Worm (Caenorhabditis elegans) whole organism, late embryonic: Measurements from ENCODE around the gene clec-67.

Experiments used
- K09A11.1 ChIP-seq: sonication (generic microtip); optimal IDR thresholded peaks from 2 replicates; lab custom pipeline; 2017; ENCODE audit warnings: antibody characterized with exemption, mild to moderate bottlenecking, missing genetic modification characterization, missing compliant biosample characterization; ENCODE audit not compliant: insufficient read depth
- Y22D7AL.16 ChIP-seq: sonication (generic microtip); optimal IDR thresholded peaks from 2 replicates; lab custom pipeline; 2016; ENCODE audit warnings: missing genetic modification characterization, missing compliant biosample characterization
- ahr-1 ChIP-seq: sonication (generic microtip); optimal IDR thresholded peaks from 2 replicates; lab custom pipeline; 2016; ENCODE audit warnings: missing genetic modification characterization, missing compliant biosample characterization
- ama-1 ChIP-seq: fragments of 150-350 bp; optimal IDR thresholded peaks from 2 replicates; lab custom pipeline; 2014
- ceh-14 ChIP-seq: sonication (generic microtip); optimal IDR thresholded peaks from 2 replicates; lab custom pipeline; 2016; ENCODE audit warnings: missing genotype, missing genetic modification characterization, missing compliant biosample characterization
- ceh-19 ChIP-seq: fragments of 200-800 bp; sonication (Bioruptor generic); optimal IDR thresholded peaks from 2 replicates; lab custom pipeline; 2018; ENCODE audit warnings: mild to moderate bottlenecking, missing genetic modification characterization, missing compliant biosample characterization
- ceh-2 ChIP-seq: sonication (generic microtip); optimal IDR thresholded peaks from 2 replicates; lab custom pipeline; 2016; ENCODE audit warnings: missing genotype, missing genetic modification characterization, missing compliant biosample characterization
- ceh-30 ChIP-seq: fragments of 150-350 bp; optimal IDR thresholded peaks from 2 replicates; lab custom pipeline; 2014; ENCODE audit warnings: missing biosample characterization, missing genetic modification characterization
- ceh-31 ChIP-seq: sonication (generic microtip); optimal IDR thresholded peaks from 2 replicates; lab custom pipeline; 2016; ENCODE audit warnings: missing genetic modification characterization, missing compliant biosample characterization
- ceh-48 ChIP-seq: sonication (generic microtip); optimal IDR thresholded peaks from 2 replicates; lab custom pipeline; 2016; ENCODE audit warnings: missing genetic modification characterization, inconsistent platforms, missing compliant biosample characterization
- dmd-4 ChIP-seq: sonication (generic microtip); optimal IDR thresholded peaks from 2 replicates; lab custom pipeline; 2016; ENCODE audit warnings: borderline replicate concordance, missing genetic modification characterization, missing compliant biosample characterization
- elt-2 ChIP-seq: sonication (generic microtip); optimal IDR thresholded peaks from 2 replicates; lab custom pipeline; 2016; ENCODE audit warnings: missing genetic modification reagents, missing genetic modification characterization, missing compliant biosample characterization
- elt-4 ChIP-seq: sonication (generic microtip); optimal IDR thresholded peaks from 2 replicates; lab custom pipeline; 2016; ENCODE audit warnings: missing genetic modification characterization, missing compliant biosample characterization
- eyg-1 ChIP-seq: sonication (generic microtip); optimal IDR thresholded peaks from 2 replicates; lab custom pipeline; 2016; ENCODE audit warnings: missing genotype, missing genetic modification characterization, missing compliant biosample characterization
- fax-1 ChIP-seq: sonication (generic microtip); optimal IDR thresholded peaks from 2 replicates; lab custom pipeline; 2016; ENCODE audit warnings: missing genotype, missing genetic modification characterization, missing compliant biosample characterization
- fkh-6 ChIP-seq: sonication (generic microtip); optimal IDR thresholded peaks from 2 replicates; lab custom pipeline; 2016; ENCODE audit warnings: missing genetic modification characterization, missing compliant biosample characterization
- gmeb-2 ChIP-seq: sonication (generic microtip); optimal IDR thresholded peaks from 2 replicates; lab custom pipeline; 2016; ENCODE audit warnings: missing genetic modification characterization, inconsistent platforms, missing compliant biosample characterization
- hlh-13 ChIP-seq: fragments of 200-800 bp; sonication (Bioruptor generic); optimal IDR thresholded peaks from 2 replicates; lab custom pipeline; 2018; ENCODE audit warnings: mild to moderate bottlenecking, missing genetic modification characterization, missing compliant biosample characterization
- hlh-8 ChIP-seq: sonication (generic microtip); optimal IDR thresholded peaks from 2 replicates; lab custom pipeline; 2016; ENCODE audit warnings: missing genotype, missing genetic modification characterization, missing compliant biosample characterization
- lin-11 ChIP-seq: fragments of 200-800 bp; sonication (Bioruptor generic); optimal IDR thresholded peaks from 2 replicates; lab custom pipeline; 2018; ENCODE audit warnings: mild to moderate bottlenecking, missing genetic modification characterization, missing compliant biosample characterization
- nfya-1 ChIP-seq: sonication (generic microtip); optimal IDR thresholded peaks from 2 replicates; lab custom pipeline; 2017; ENCODE audit warnings: missing genetic modification characterization, mild to moderate bottlenecking, missing compliant biosample characterization, antibody characterized with exemption, moderate library complexity
- nhr-232 ChIP-seq: sonication (generic microtip); optimal IDR thresholded peaks from 2 replicates; lab custom pipeline; 2016; ENCODE audit warnings: missing genetic modification characterization, missing compliant biosample characterization
- pag-3 ChIP-seq: sonication (generic microtip); optimal IDR thresholded peaks from 2 replicates; lab custom pipeline; 2016; ENCODE audit warnings: missing compliant biosample characterization, missing genetic modification characterization, borderline replicate concordance
- pax-1 ChIP-seq: fragments of 150-350 bp; optimal IDR thresholded peaks from 2 replicates; lab custom pipeline; 2014; ENCODE audit warnings: missing biosample characterization, missing genetic modification characterization
- pha-4 ChIP-seq: fragments of 150-350 bp; optimal IDR thresholded peaks from 2 replicates; lab custom pipeline; 2018; ENCODE audit warnings: missing biosample characterization, missing genetic modification reagents, missing genetic modification characterization
- pqm-1 ChIP-seq: sonication (generic microtip); optimal IDR thresholded peaks from 2 replicates; lab custom pipeline; 2016; ENCODE audit warnings: missing genetic modification characterization, missing compliant biosample characterization
- sox-2 ChIP-seq: fragments of 200-800 bp; sonication (Bioruptor generic); IDR thresholded peaks from 2 replicates; pipeline ENCODE4 v1.3.6; 2022; ENCODE audit warnings: missing genetic modification reagents, missing genetic modification characterization, missing compliant biosample characterization
- sox-4 ChIP-seq: sonication (generic microtip); optimal IDR thresholded peaks from 2 replicates; lab custom pipeline; 2017; ENCODE audit warnings: mild to moderate bottlenecking, missing genetic modification characterization, inconsistent platforms, missing compliant biosample characterization
- syd-9 ChIP-seq: sonication (generic microtip); optimal IDR thresholded peaks from 2 replicates; lab custom pipeline; 2016; ENCODE audit warnings: mild to moderate bottlenecking, missing genetic modification characterization, moderate library complexity, missing compliant biosample characterization
- tbx-2 ChIP-seq: sonication (generic microtip); optimal IDR thresholded peaks from 2 replicates; lab custom pipeline; 2016; ENCODE audit warnings: missing genetic modification characterization, missing compliant biosample characterization
- unc-42 ChIP-seq: sonication (generic microtip); optimal IDR thresholded peaks from 2 replicates; lab custom pipeline; 2016; ENCODE audit warnings: missing genotype, missing genetic modification characterization, missing compliant biosample characterization
- unc-55 ChIP-seq: sonication (generic microtip); optimal IDR thresholded peaks from 2 replicates; lab custom pipeline; 2017; ENCODE audit warnings: missing biosample characterization, missing genetic modification reagents, missing genetic modification characterization
- zip-5 ChIP-seq: sonication (generic microtip); optimal IDR thresholded peaks from 2 replicates; lab custom pipeline; 2016; ENCODE audit warnings: missing genetic modification characterization, missing compliant biosample characterization
- ztf-16 ChIP-seq: sonication (generic microtip); optimal IDR thresholded peaks from 2 replicates; lab custom pipeline; 2017; ENCODE audit warnings: missing genetic modification characterization, missing compliant biosample characterization

Gene clec-67

DNA sequence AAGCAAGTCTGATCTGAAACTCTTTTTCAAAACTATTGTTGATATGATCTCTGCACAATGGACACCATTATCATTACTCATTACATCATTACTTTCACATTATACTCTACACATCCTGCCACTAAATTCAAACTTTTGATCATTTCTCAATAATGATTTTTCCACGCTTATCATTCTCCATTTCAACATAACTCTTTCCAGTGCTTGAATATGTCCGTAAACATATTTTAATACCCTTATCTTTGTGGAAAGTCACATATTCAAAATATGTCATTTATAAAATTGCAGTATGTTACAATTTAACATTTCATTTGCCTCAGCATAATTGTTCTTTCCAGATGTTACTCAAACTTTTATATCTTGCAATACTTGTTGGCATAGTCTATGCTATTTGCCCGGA lies 38.4 kb downstream of the clec-67 start, which contains the start of gene clec-75:
Gene clec-75 (plus strand): TSS at position 339 of the 400 bp plus-strand sequence.
- TF ChIP-seq ahr-1 (no peak), elt-4 (tag; lab: Kevin White, UChicago) (no peak), ceh-48 (tag; lab: Kevin White, UChicago) (no peak), pax-1 (tag; lab: Kevin White, UChicago) (no peak)

DNA sequence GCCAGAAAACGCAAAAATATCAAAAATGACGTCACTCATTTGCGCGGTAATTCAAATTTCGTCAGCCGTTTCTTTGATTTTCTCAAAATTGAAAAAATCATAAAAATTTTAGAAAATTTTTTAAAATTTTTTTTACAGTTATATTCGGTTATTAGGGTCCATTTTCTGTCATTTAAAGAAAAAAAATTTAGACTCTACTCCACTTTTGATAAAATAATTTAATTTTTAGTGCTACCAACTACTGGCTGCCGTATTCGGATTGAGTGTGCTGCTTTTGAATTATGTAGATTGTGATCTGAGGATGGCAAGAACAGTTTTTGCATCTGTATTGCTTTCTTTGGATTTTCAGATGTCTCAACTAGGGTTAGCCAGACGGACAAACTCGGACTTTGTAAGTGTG lies 40.6 kb downstream of the clec-67 start, which contains the start of gene Y46C8AM.1:
Gene Y46C8AM.1 (plus strand): TSS at position 301 of the 400 bp plus-strand sequence.
- TF ChIP-seq nhr-232 (tag; lab: Kevin White, UChicago) (no peak), unc-42 (no peak), pqm-1 (tag; lab: Kevin White, UChicago) (no peak), ahr-1 (no peak), pha-4 (tag; lab: Kevin White, UChicago) (no peak), ceh-30 (no peak), unc-55 (GFP tag; lab: Kevin White, UChicago) (no peak), elt-4 (tag; lab: Kevin White, UChicago) (no peak)
- TF ChIP-seq, all 69 proteins: peak for 0

DNA sequence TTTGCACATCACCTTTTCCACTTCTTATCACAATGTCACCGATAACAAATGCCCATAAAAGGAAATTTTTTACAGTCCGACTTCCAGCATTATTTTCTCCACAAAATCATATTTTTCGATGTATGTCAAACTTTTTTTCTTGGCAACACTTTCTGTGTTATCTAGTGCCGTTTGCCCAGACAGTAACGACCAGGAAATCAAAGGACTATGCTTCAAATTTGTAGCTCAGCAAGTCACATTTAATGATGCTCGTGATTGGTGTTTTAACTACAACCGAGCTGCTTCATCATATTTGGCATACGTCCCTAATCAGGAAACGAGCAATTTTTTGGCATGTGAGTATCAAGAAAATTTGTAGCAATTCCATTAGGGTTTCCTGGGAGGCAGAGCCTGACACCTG lies 41.5 kb downstream of the clec-67 start:
- TF ChIP-seq eyg-1 = no peak
- no peak for TF ChIP-seq lin-11 (tag; lab: Kevin White, UChicago)
- TF ChIP-seq ceh-19 (GFP tag; lab: Kevin White, UChicago) = no peak
- no peak for TF ChIP-seq Y22D7AL.16 (tag; lab: Kevin White, UChicago)
- TF ChIP-seq hlh-8 (tag; lab: Kevin White, UChicago) = no peak
- TF ChIP-seq elt-2 (tag; lab: Kevin White, UChicago) = no peak
- TF ChIP-seq unc-42 = no peak
- no peak for TF ChIP-seq hlh-13 (GFP tag; lab: Kevin White, UChicago)
- TF ChIP-seq dmd-4 = no peak
- TF ChIP-seq ceh-2 (tag; lab: Kevin White, UChicago) = no peak
- no peak for TF ChIP-seq sox-2 (GFP tag; lab: Robert Waterston, UW)
- TF ChIP-seq syd-9 (tag; lab: Kevin White, UChicago) = no peak
- TF ChIP-seq tbx-2 (tag; lab: Kevin White, UChicago) = no peak
- TF ChIP-seq ama-1 = no peak
- no peak for TF ChIP-seq nfya-1 (tag; lab: Kevin White, UChicago)

DNA sequence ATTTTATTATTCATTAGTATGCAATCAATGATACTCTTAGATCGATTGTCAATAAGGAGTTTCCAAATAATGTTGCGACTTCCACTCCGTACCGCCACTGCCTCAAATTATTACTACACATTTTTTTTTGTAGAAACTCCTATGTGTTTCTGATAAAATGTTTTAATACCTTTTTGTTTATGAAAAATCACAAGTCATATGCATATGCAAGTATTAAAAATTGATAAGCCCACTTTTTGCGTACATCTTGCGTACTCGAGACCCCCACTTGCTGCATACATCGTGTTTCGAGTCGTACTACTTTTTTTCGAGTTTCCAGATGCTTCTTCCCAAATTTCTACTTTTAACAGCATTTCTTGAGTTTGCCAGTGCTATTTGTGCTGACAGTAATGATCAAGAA lies 43.0 kb downstream of the clec-67 start, which contains the start of gene clec-76:
Gene clec-76 (plus strand): TSS at position 234 of the 400 bp plus-strand sequence.
- no peak for TF ChIP-seq K09A11.1 (tag; lab: Kevin White, UChicago)
- TF ChIP-seq unc-55 (GFP tag; lab: Kevin White, UChicago) = no peak
- TF ChIP-seq ceh-14 (tag; lab: Kevin White, UChicago) = no peak
- TF ChIP-seq ceh-2 (tag; lab: Kevin White, UChicago) = no peak
- TF ChIP-seq fkh-6 = no peak
- TF ChIP-seq nfya-1 (tag; lab: Kevin White, UChicago) = no peak
- no peak for TF ChIP-seq sox-4 (tag; lab: Kevin White, UChicago)
- TF ChIP-seq fax-1 (tag; lab: Kevin White, UChicago) = no peak
- TF ChIP-seq gmeb-2 = no peak
- TF ChIP-seq Y22D7AL.16 (tag; lab: Kevin White, UChicago) = no peak
- no peak for TF ChIP-seq ceh-48 (tag; lab: Kevin White, UChicago)
- no peak for TF ChIP-seq pag-3 (tag; lab: Kevin White, UChicago)

DNA sequence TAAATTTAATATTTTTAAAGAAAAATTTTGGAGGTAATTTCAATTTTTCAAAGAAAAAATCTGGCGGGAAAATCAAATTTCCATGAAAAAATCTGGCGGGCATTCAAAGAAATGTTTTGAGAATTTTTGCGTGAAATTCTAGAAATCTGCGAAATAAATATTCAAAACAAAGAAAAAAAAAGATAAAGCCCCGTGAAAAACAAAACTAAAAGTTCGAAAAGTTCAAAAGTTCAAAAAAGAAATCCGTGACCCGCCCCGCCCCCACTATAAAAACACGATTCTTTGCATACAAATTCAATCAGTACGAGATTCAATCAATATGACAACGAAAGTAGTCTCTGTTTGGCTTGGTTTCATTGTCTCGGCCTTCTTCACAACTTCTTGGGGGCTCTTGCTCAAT lies 51.1 kb downstream of the clec-67 start, which contains the start of gene clec-79:
Gene clec-79 (plus strand): TSS at position 301 of the 400 bp plus-strand sequence.
- no peak for TF ChIP-seq zip-5 (tag; lab: Kevin White, UChicago)
- no peak for TF ChIP-seq ceh-31 (tag; lab: Kevin White, UChicago)
- TF ChIP-seq unc-42 = no peak
- TF ChIP-seq eyg-1 = no peak
- no peak for TF ChIP-seq ztf-16 (tag; lab: Kevin White, UChicago)
- TF ChIP-seq, all 69 proteins: peak for 0
